Worm (Caenorhabditis elegans) whole organism, young adult: ENCODE data around the gene clec-157.

Experiments
- B0336.3 ChIP-seq: fragments of 200-800 bp; sonication (Bioruptor generic); IDR thresholded peaks from 2 replicates; pipeline ENCODE4 v1.3.6; 2022; ENCODE audit warnings: missing genetic modification characterization, missing compliant biosample characterization
- C17E4.6 ChIP-seq: fragments of 200-800 bp; sonication (Bioruptor generic); IDR thresholded peaks from 2 replicates; pipeline ENCODE4 v1.3.6; 2022; ENCODE audit warnings: missing genetic modification reagents, missing genetic modification characterization, missing compliant biosample characterization
- F22D6.2 ChIP-seq: sonication (generic microtip); optimal IDR thresholded peaks from 2 replicates; lab custom pipeline; 2016; ENCODE audit warnings: mild to moderate bottlenecking, missing genetic modification characterization, missing compliant biosample characterization
- F23B12.7 ChIP-seq: sonication (generic microtip); optimal IDR thresholded peaks from 2 replicates; lab custom pipeline; 2017; ENCODE audit warnings: missing genetic modification characterization, mild to moderate bottlenecking, missing compliant biosample characterization, antibody characterized with exemption, moderate library complexity; ENCODE audit not compliant: insufficient read depth
- F37B4.10 ChIP-seq: fragments of 200-800 bp; sonication (Bioruptor generic); IDR thresholded peaks from 2 replicates; pipeline ENCODE4 v1.3.6; 2022; ENCODE audit warnings: missing genetic modification characterization, missing compliant biosample characterization
- F52B5.7 ChIP-seq: sonication (generic microtip); optimal IDR thresholded peaks from 2 replicates; lab custom pipeline; 2016; ENCODE audit warnings: mild to moderate bottlenecking, missing genetic modification characterization, missing compliant biosample characterization
- F55B11.4 ChIP-seq: sonication (generic microtip); optimal IDR thresholded peaks from 2 replicates; lab custom pipeline; 2016; ENCODE audit warnings: missing compliant biosample characterization, missing genetic modification characterization, borderline replicate concordance; ENCODE audit not compliant: insufficient read depth
- T07F8.4 ChIP-seq: sonication (generic microtip); optimal IDR thresholded peaks from 2 replicates; lab custom pipeline; 2016; ENCODE audit warnings: mild to moderate bottlenecking, missing genetic modification characterization, moderate library complexity, missing compliant biosample characterization
- Y53G8AR.9 ChIP-seq: fragments of 200-800 bp; sonication (Bioruptor generic); conservative IDR thresholded peaks from 2 replicates; pipeline ENCODE4 v1.3.6; 2022; ENCODE audit warnings: missing genetic modification reagents, missing genetic modification characterization, missing compliant biosample characterization
- Y56A3A.18 ChIP-seq: fragments of 200-800 bp; sonication (Bioruptor generic); IDR thresholded peaks from 2 replicates; pipeline ENCODE4 v1.3.6; 2022; ENCODE audit warnings: missing genetic modification reagents, missing genetic modification characterization, missing compliant biosample characterization
- Y95B8A.8 ChIP-seq: fragments of 200-800 bp; sonication (Bioruptor generic); IDR thresholded peaks from 2 replicates; pipeline ENCODE4 v1.3.6; 2022; ENCODE audit warnings: missing genetic modification reagents, missing genetic modification characterization, missing compliant biosample characterization
- ZK185.1 ChIP-seq: sonication (generic microtip); optimal IDR thresholded peaks from 2 replicates; lab custom pipeline; 2016; ENCODE audit warnings: mild to moderate bottlenecking, missing genetic modification characterization, missing compliant biosample characterization; ENCODE audit not compliant: poor library complexity, severe bottlenecking
- akir-1 ChIP-seq: fragments of 200-800 bp; sonication (Bioruptor generic); optimal IDR thresholded peaks from 2 replicates; lab custom pipeline; 2018; ENCODE audit warnings: mild to moderate bottlenecking, missing genetic modification characterization, moderate library complexity, missing compliant biosample characterization
- aptf-3 ChIP-seq: fragments of 200-800 bp; sonication (Bioruptor generic); IDR thresholded peaks from 2 replicates; pipeline ENCODE4 v1.3.6; 2022; ENCODE audit warnings: missing genetic modification characterization, missing compliant biosample characterization
- attf-5 ChIP-seq: fragments of 200-800 bp; sonication (Bioruptor generic); optimal IDR thresholded peaks from 2 replicates; lab custom pipeline; 2018; ENCODE audit warnings: mild to moderate bottlenecking, missing genetic modification characterization, missing compliant biosample characterization
- attf-6 ChIP-seq: fragments of 200-800 bp; sonication (Bioruptor generic); IDR thresholded peaks from 2 replicates; pipeline ENCODE4 v1.3.6; 2022; ENCODE audit warnings: missing genetic modification reagents, missing genetic modification characterization, missing compliant biosample characterization
- dpl-1 ChIP-seq: fragments of 150-350 bp; optimal IDR thresholded peaks from 2 replicates; lab custom pipeline; 2014; ENCODE audit warnings: missing biosample characterization, missing genetic modification reagents, missing genetic modification characterization
- egrh-3 ChIP-seq: fragments of 200-800 bp; sonication (Bioruptor generic); IDR thresholded peaks from 2 replicates; pipeline ENCODE4 v1.3.6; 2022; ENCODE audit warnings: missing genetic modification reagents, missing genetic modification characterization, missing compliant biosample characterization
- ets-4 ChIP-seq: fragments of 200-800 bp; sonication (Bioruptor generic); optimal IDR thresholded peaks from 2 replicates; lab custom pipeline; 2018; ENCODE audit warnings: mild to moderate bottlenecking, missing genetic modification characterization, missing compliant biosample characterization
- hlh-12 ChIP-seq: sonication (generic microtip); optimal IDR thresholded peaks from 2 replicates; lab custom pipeline; 2016; ENCODE audit warnings: missing genetic modification characterization, missing compliant biosample characterization
- hlh-26 ChIP-seq: fragments of 200-800 bp; sonication (Bioruptor generic); conservative IDR thresholded peaks from 2 replicates; pipeline ENCODE4 v1.3.6; 2022; ENCODE audit warnings: missing genetic modification reagents, missing genetic modification characterization, missing compliant biosample characterization
- hmg-20 ChIP-seq: fragments of 200-800 bp; sonication (Bioruptor generic); IDR thresholded peaks from 2 replicates; pipeline ENCODE4 v1.3.6; 2022; ENCODE audit warnings: missing genetic modification reagents, missing genetic modification characterization, missing compliant biosample characterization
- lir-1 ChIP-seq: fragments of 200-800 bp; sonication (Bioruptor generic); conservative IDR thresholded peaks from 2 replicates; pipeline ENCODE4 v1.3.6; 2022; ENCODE audit warnings: missing genetic modification reagents, missing genetic modification characterization, missing compliant biosample characterization
- lsy-27 ChIP-seq: sonication (generic microtip); optimal IDR thresholded peaks from 2 replicates; lab custom pipeline; 2017; ENCODE audit warnings: missing genetic modification characterization, mild to moderate bottlenecking, missing compliant biosample characterization, antibody characterized with exemption, missing genotype, borderline replicate concordance; ENCODE audit not compliant: insufficient read depth
- madf-6 ChIP-seq: fragments of 200-800 bp; sonication (Bioruptor generic); IDR thresholded peaks from 2 replicates; pipeline ENCODE4 v1.3.6; 2022; ENCODE audit warnings: missing genetic modification reagents, missing genetic modification characterization, missing compliant biosample characterization
- nfya-1 ChIP-seq: sonication (generic microtip); optimal IDR thresholded peaks from 2 replicates; lab custom pipeline; 2017; ENCODE audit warnings: antibody characterized with exemption, missing compliant biosample characterization, missing genetic modification characterization, borderline replicate concordance; ENCODE audit not compliant: insufficient read depth
- nfya-2 ChIP-seq: fragments of 200-800 bp; sonication (Bioruptor generic); IDR thresholded peaks from 2 replicates; pipeline ENCODE4 v1.3.6; 2022; ENCODE audit warnings: missing genetic modification reagents, missing genetic modification characterization, missing compliant biosample characterization
- nhr-80 ChIP-seq: sonication (generic microtip); optimal IDR thresholded peaks from 2 replicates; lab custom pipeline; 2016; ENCODE audit warnings: missing genetic modification characterization, missing compliant biosample characterization
- pha-4 ChIP-seq: fragments of 150-350 bp; sonication (generic microtip); optimal IDR thresholded peaks from 2 replicates; lab custom pipeline; 2014; ENCODE audit warnings: missing biosample characterization, missing genetic modification reagents, missing genetic modification characterization
- rcor-1 ChIP-seq: fragments of 200-800 bp; sonication (Bioruptor generic); IDR thresholded peaks from 2 replicates; pipeline ENCODE4 v1.3.6; 2022; ENCODE audit warnings: missing genetic modification reagents, missing genetic modification characterization, missing compliant biosample characterization
- repo-1 ChIP-seq: sonication (generic microtip); optimal IDR thresholded peaks from 2 replicates; lab custom pipeline; 2017; ENCODE audit warnings: mild to moderate bottlenecking, missing genetic modification characterization, missing compliant biosample characterization
- sdz-38 ChIP-seq: sonication (generic microtip); optimal IDR thresholded peaks from 2 replicates; lab custom pipeline; 2016; ENCODE audit warnings: missing genotype, missing genetic modification characterization, missing compliant biosample characterization
- snpc-1.1 ChIP-seq: sonication (generic microtip); optimal IDR thresholded peaks from 2 replicates; lab custom pipeline; 2017; ENCODE audit warnings: missing genetic modification characterization, mild to moderate bottlenecking, missing compliant biosample characterization, antibody characterized with exemption, moderate library complexity, missing genotype, missing genetic modification reagents; ENCODE audit not compliant: insufficient read depth
- snpc-1.3 ChIP-seq: sonication (generic microtip); optimal IDR thresholded peaks from 2 replicates; lab custom pipeline; 2017; ENCODE audit warnings: missing genetic modification characterization, mild to moderate bottlenecking, missing compliant biosample characterization, antibody characterized with exemption, moderate library complexity, missing genotype, missing genetic modification reagents; ENCODE audit not compliant: insufficient read depth
- snpc-3.4 ChIP-seq: sonication (generic microtip); optimal IDR thresholded peaks from 2 replicates; lab custom pipeline; 2017; ENCODE audit warnings: missing genetic modification characterization, mild to moderate bottlenecking, missing compliant biosample characterization, antibody characterized with exemption, moderate library complexity, missing genotype, missing genetic modification reagents
- snpc-4 ChIP-seq, 5 experiments: fragments of 150-350 bp in 1 of 5; sonication (generic microtip) in 4 of 5; optimal IDR thresholded peaks; 2 replicates each; lab custom pipeline; 2014 to 2018; ENCODE audit warnings: missing genetic modification characterization in 5 of 5, missing biosample characterization in 3 of 5, antibody characterized with exemption in 2 of 5, mild to moderate bottlenecking in 2 of 5, missing compliant biosample characterization in 2 of 5, missing genotype in 2 of 5, moderate library complexity in 2 of 5, missing genetic modification reagents in 1 of 5
- somi-1 ChIP-seq: fragments of 200-800 bp; sonication (Bioruptor generic); optimal IDR thresholded peaks from 2 replicates; lab custom pipeline; 2018; ENCODE audit warnings: mild to moderate bottlenecking, missing genetic modification characterization, missing compliant biosample characterization
- sptf-2 ChIP-seq: fragments of 200-800 bp; sonication (Bioruptor generic); optimal IDR thresholded peaks from 2 replicates; lab custom pipeline; 2018; ENCODE audit warnings: mild to moderate bottlenecking, missing genetic modification characterization, missing compliant biosample characterization
- tbp1 ChIP-seq: fragments of 200-800 bp; sonication (Bioruptor generic); optimal IDR thresholded peaks from 2 replicates; lab custom pipeline; 2018; ENCODE audit warnings: mild to moderate bottlenecking, missing genetic modification characterization, missing compliant biosample characterization
- tlf-1 ChIP-seq: fragments of 200-800 bp; sonication (Bioruptor generic); optimal IDR thresholded peaks from 2 replicates; lab custom pipeline; 2018; ENCODE audit warnings: mild to moderate bottlenecking, missing genetic modification characterization, missing compliant biosample characterization
- unc-130 ChIP-seq: sonication (generic microtip); optimal IDR thresholded peaks from 2 replicates; lab custom pipeline; 2016; ENCODE audit warnings: missing genetic modification reagents, missing genetic modification characterization, missing compliant biosample characterization
- xnd-1 ChIP-seq: sonication (generic microtip); optimal IDR thresholded peaks from 2 replicates; lab custom pipeline; 2016; ENCODE audit warnings: missing genotype, missing genetic modification reagents, missing genetic modification characterization, missing compliant biosample characterization
- zfh-2 ChIP-seq: fragments of 200-800 bp; sonication (Bioruptor generic); conservative IDR thresholded peaks from 2 replicates; pipeline ENCODE4 v1.3.6; 2022; ENCODE audit warnings: missing genetic modification reagents, missing genetic modification characterization, missing compliant biosample characterization
- ztf-18 ChIP-seq: sonication (generic microtip); optimal IDR thresholded peaks from 2 replicates; lab custom pipeline; 2016; ENCODE audit warnings: missing genotype, mild to moderate bottlenecking, missing genetic modification characterization, missing compliant biosample characterization
- ztf-22 ChIP-seq: fragments of 200-800 bp; sonication (Bioruptor generic); optimal IDR thresholded peaks from 2 replicates; lab custom pipeline; 2018; ENCODE audit warnings: mild to moderate bottlenecking, missing genetic modification characterization, moderate library complexity, missing compliant biosample characterization
- ztf-25 ChIP-seq: fragments of 200-800 bp; sonication (Bioruptor generic); IDR thresholded peaks from 2 replicates; pipeline ENCODE4 v1.3.6; 2022; ENCODE audit warnings: missing genetic modification reagents, missing genetic modification characterization, missing compliant biosample characterization
- ztf-6 ChIP-seq: fragments of 200-800 bp; sonication (Bioruptor generic); IDR thresholded peaks from 2 replicates; pipeline ENCODE4 v1.3.6; 2022; ENCODE audit warnings: missing genetic modification reagents, missing genetic modification characterization, missing compliant biosample characterization

clec-157 gene

DNA sequence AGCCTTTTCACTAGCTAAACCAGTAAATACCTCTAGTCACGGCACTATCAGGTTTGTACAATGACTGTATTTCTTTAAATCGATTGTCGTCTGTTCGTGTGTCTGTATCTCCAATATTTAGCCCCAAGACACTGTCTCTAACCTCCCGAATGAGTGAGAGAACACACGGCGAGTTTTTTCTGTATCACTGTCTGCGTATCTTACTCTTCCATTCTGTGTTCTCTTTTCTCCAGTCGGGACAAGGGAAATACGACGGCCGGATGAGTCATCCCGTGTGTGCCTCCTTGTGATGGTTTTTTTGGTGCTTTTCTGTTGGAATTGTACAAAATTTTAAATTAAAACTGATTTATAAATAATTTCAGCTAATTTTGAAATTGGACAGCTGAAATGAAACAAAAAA is 48.2 kb downstream of the clec-157 start (continued):
- no peak for TF ChIP-seq lsy-27
- TF ChIP-seq ztf-6 = no peak
- peak; percentile 48 for TF ChIP-seq tbp1 (GFP tag; lab: Kevin White, UChicago)
- no peak for TF ChIP-seq Y56A3A.18 (GFP tag; lab: Robert Waterston, UW)
- peak; percentile 15 for TF ChIP-seq F23B12.7 (tag; lab: Kevin White, UChicago)
- no peak for TF ChIP-seq Y95B8A.8 (GFP tag; lab: Robert Waterston, UW)
- TF ChIP-seq lir-1 (GFP tag; lab: Robert Waterston, UW) = no peak; the same call in 1 of the 2 replicates
- TF ChIP-seq akir-1 (GFP tag; lab: Kevin White, UChicago) = no peak
- TF ChIP-seq sptf-2 = no peak
- peak; percentile 30 for TF ChIP-seq snpc-1.1 (tag; lab: Kevin White, UChicago)
- no peak for TF ChIP-seq hlh-12 (tag; lab: Kevin White, UChicago)
- peak; percentile 59; the same call in 1 of the 2 replicates for TF ChIP-seq rcor-1 (GFP tag; lab: Robert Waterston, UW)
- peak; percentile 18 for TF ChIP-seq repo-1
- TF ChIP-seq dpl-1 (GFP tag; lab: Kevin White, UChicago) = no peak
- TF ChIP-seq snpc-1.3 (tag; lab: Kevin White, UChicago) = no peak
- no peak for TF ChIP-seq pha-4
- TF ChIP-seq egrh-3 (GFP tag; lab: Robert Waterston, UW) = no peak
- no peak for TF ChIP-seq F55B11.4 (tag; lab: Kevin White, UChicago)
- TF ChIP-seq ztf-22 (GFP tag; lab: Kevin White, UChicago) = no peak
- no peak for TF ChIP-seq zfh-2
- no peak for TF ChIP-seq F37B4.10 (GFP tag; lab: Robert Waterston, UW)
- TF ChIP-seq snpc-4 (GFP tag; optimal IDR thresholded peaks at IDR 0.05; lab: Kevin White, UChicago) = no peak
- peak; percentile 13 to 62 (median 54) for TF ChIP-seq snpc-4 (tag; optimal IDR thresholded peaks at IDR 0.05; lab: Kevin White, UChicago)
- 0 out of 2 replicates have a peak, but pooled peaks have one; percentile 51 for TF ChIP-seq Y53G8AR.9 (GFP tag; lab: Robert Waterston, UW)
- no peak for TF ChIP-seq F52B5.7 (tag; lab: Kevin White, UChicago)
- no peak for TF ChIP-seq C17E4.6 (GFP tag; lab: Robert Waterston, UW)
- no peak for TF ChIP-seq nfya-2 (GFP tag; lab: Robert Waterston, UW)
- TF ChIP-seq xnd-1 = no peak
- no peak for TF ChIP-seq hmg-20
- peak; percentile 22 for TF ChIP-seq ets-4 (GFP tag; lab: Kevin White, UChicago)
- TF ChIP-seq unc-130 (GFP tag; lab: Kevin White, UChicago) = no peak
- peak; percentile 69 for TF ChIP-seq nhr-80 (tag; lab: Kevin White, UChicago)
- no peak for TF ChIP-seq sdz-38
- peak; percentile 56 for TF ChIP-seq ztf-18
- TF ChIP-seq aptf-3 (GFP tag; lab: Robert Waterston, UW) = no peak
- TF ChIP-seq attf-5 (GFP tag; lab: Kevin White, UChicago) = peak; percentile 92
- TF ChIP-seq tlf-1 (GFP tag; lab: Kevin White, UChicago) = peak; percentile 19
- no peak for TF ChIP-seq F22D6.2 (tag; lab: Kevin White, UChicago)
- TF ChIP-seq madf-6 (GFP tag; lab: Robert Waterston, UW) = no peak
- TF ChIP-seq somi-1 = peak; percentile 73
- TF ChIP-seq ZK185.1 (tag; lab: Kevin White, UChicago) = peak; percentile 47
- TF ChIP-seq T07F8.4 (tag; lab: Kevin White, UChicago) = no peak
- TF ChIP-seq ztf-25 (GFP tag; lab: Robert Waterston, UW) = no peak
- no peak for TF ChIP-seq hlh-26 (GFP tag; lab: Robert Waterston, UW)
- TF ChIP-seq snpc-3.4 (tag; lab: Kevin White, UChicago) = no peak
- no peak for TF ChIP-seq attf-6
- no peak for TF ChIP-seq nfya-1
- no peak for TF ChIP-seq B0336.3
